Fruit fly (Drosophila melanogaster) whole organism, wandering third instar larva: ENCODE results near the gene Nubp1.

Experiments used
- Abd-B ChIP-seq: fragments of >200 bp; optimal IDR thresholded peaks from 2 replicates; lab custom pipeline; 2017; ENCODE audit warnings: missing biosample characterization, missing genetic modification characterization
- CG32264 ChIP-seq: fragments of 200-800 bp; sonication (Bioruptor generic); optimal IDR thresholded peaks from 2 replicates; lab custom pipeline; 2016; ENCODE audit warnings: missing biosample characterization, missing genetic modification characterization
- CG9705 ChIP-seq: fragments of 200-800 bp; sonication (Bioruptor generic); optimal IDR thresholded peaks from 2 replicates; lab custom pipeline; 2018; ENCODE audit warnings: missing biosample characterization, mild to moderate bottlenecking, missing genetic modification characterization
- CrebA ChIP-seq: fragments of 200-800 bp; sonication (Bioruptor generic); optimal IDR thresholded peaks from 2 replicates; lab custom pipeline; 2016; ENCODE audit warnings: missing biosample characterization, mild to moderate bottlenecking, missing genetic modification characterization, borderline replicate concordance
- Dfd ChIP-seq: fragments of >200 bp; optimal IDR thresholded peaks from 2 replicates; lab custom pipeline; 2017; ENCODE audit warnings: missing biosample characterization, missing genetic modification characterization
- Dif ChIP-seq: fragments of 200-275, 200-300 bp; sonication (Bioruptor generic); optimal IDR thresholded peaks from 2 replicates; lab custom pipeline; 2018; ENCODE audit warnings: missing biosample characterization, missing genetic modification characterization; ENCODE audit not compliant: partially characterized antibody
- GATAd ChIP-seq: sonication (Bioruptor generic); optimal IDR thresholded peaks from 2 replicates; lab custom pipeline; 2016; ENCODE audit warnings: missing biosample characterization, missing genetic modification characterization
- HLH106 ChIP-seq: fragments of 200-800 bp; optimal IDR thresholded peaks from 3 replicates; lab custom pipeline; 2019; ENCODE audit warnings: missing biosample characterization, mild to moderate bottlenecking, missing genetic modification characterization, moderate library complexity
- Hnf4 ChIP-seq: fragments of 200-800 bp; sonication (Bioruptor generic); optimal IDR thresholded peaks from 2 replicates; lab custom pipeline; 2016; ENCODE audit warnings: missing biosample characterization, mild to moderate bottlenecking, missing genetic modification characterization
- Hr78 ChIP-seq: fragments of >200 bp; optimal IDR thresholded peaks from 2 replicates; lab custom pipeline; 2017; ENCODE audit warnings: missing biosample characterization, missing genetic modification characterization
- Hr83 ChIP-seq: fragments of 200-300 bp; sonication (Bioruptor generic); optimal IDR thresholded peaks from 2 replicates; lab custom pipeline; 2016; ENCODE audit warnings: missing biosample characterization, mild to moderate bottlenecking, missing genetic modification characterization, moderate library complexity; ENCODE audit not compliant: poor library complexity, severe bottlenecking
- Jra ChIP-seq: sonication (Bioruptor generic); optimal IDR thresholded peaks from 2 replicates; lab custom pipeline; 2016; ENCODE audit warnings: missing biosample characterization, missing genetic modification characterization
- Mio ChIP-seq: sonication (Bioruptor generic); optimal IDR thresholded peaks from 2 replicates; lab custom pipeline; 2016; ENCODE audit warnings: missing biosample characterization, missing genetic modification characterization
- Myc ChIP-seq: fragments of >200 bp; optimal IDR thresholded peaks from 2 replicates; lab custom pipeline; 2017
- N ChIP-seq: fragments of >200 bp; optimal IDR thresholded peaks from 2 replicates; lab custom pipeline; 2018; ENCODE audit warnings: missing biosample characterization, missing external identifiers, missing genetic modification characterization
- OdsH ChIP-seq: fragments of 200-800 bp; sonication (Bioruptor generic); optimal IDR thresholded peaks from 2 replicates; lab custom pipeline; 2016; ENCODE audit warnings: missing biosample characterization, mild to moderate bottlenecking, missing genetic modification characterization
- Rel ChIP-seq, 2 experiments: fragments of 200-800 bp; sonication (Bioruptor generic) in 1 of 2; optimal IDR thresholded peaks; 2 replicates in 1 of 2; 3 replicates in 1 of 2; lab custom pipeline; 2016 to 2019; ENCODE audit warnings: mild to moderate bottlenecking in 2 of 2, missing biosample characterization in 2 of 2, missing genetic modification characterization in 2 of 2, moderate library complexity in 1 of 2
- Sp1 ChIP-seq: fragments of 200-800 bp; sonication (Bioruptor generic); optimal IDR thresholded peaks from 3 replicates; lab custom pipeline; 2019; ENCODE audit warnings: missing biosample characterization, mild to moderate bottlenecking, missing genetic modification characterization, moderate library complexity
- Vsx2 ChIP-seq: fragments of 200-300, 225-300 bp; sonication (Bioruptor generic); optimal IDR thresholded peaks from 2 replicates; lab custom pipeline; 2018; ENCODE audit warnings: missing biosample characterization, missing genetic modification characterization; ENCODE audit not compliant: partially characterized antibody
- br ChIP-seq: fragments of 200-800 bp; sonication (Bioruptor generic); optimal IDR thresholded peaks from 2 replicates; lab custom pipeline; 2016; ENCODE audit warnings: missing biosample characterization, missing genetic modification characterization
- brk ChIP-seq: fragments of 200-800 bp; sonication (Bioruptor generic); optimal IDR thresholded peaks from 2 replicates; lab custom pipeline; 2016; ENCODE audit warnings: missing biosample characterization, mild to moderate bottlenecking, missing genetic modification characterization
- dl ChIP-seq, 2 experiments: fragments of 175-275, 200-275 bp in 1 of 2; fragments of 200-275 bp in 1 of 2; sonication (Bioruptor generic); optimal IDR thresholded peaks; lab custom pipeline; 2018; ENCODE audit warnings: mild to moderate bottlenecking in 2 of 2, missing biosample characterization in 2 of 2, missing genetic modification characterization in 2 of 2, moderate library complexity in 2 of 2; ENCODE audit not compliant: partially characterized antibody in 2 of 2, insufficient read depth in 1 of 2
- dmrt93B ChIP-seq: fragments of 200-800 bp; sonication (Bioruptor generic); optimal IDR thresholded peaks from 2 replicates; lab custom pipeline; 2018; ENCODE audit warnings: missing biosample characterization, mild to moderate bottlenecking, missing genetic modification characterization
- dsf ChIP-seq: sonication (Bioruptor generic); optimal IDR thresholded peaks from 2 replicates; lab custom pipeline; 2016; ENCODE audit warnings: missing biosample characterization, missing genetic modification characterization, borderline replicate concordance
- ey ChIP-seq: fragments of 200-800 bp; sonication (Bioruptor generic); optimal IDR thresholded peaks from 2 replicates; lab custom pipeline; 2016; ENCODE audit warnings: missing biosample characterization, missing genetic modification characterization
- foxo ChIP-seq, 2 experiments: fragments of 200-800 bp; sonication (Bioruptor generic); optimal IDR thresholded peaks; 2 replicates in 1 of 2; 3 replicates in 1 of 2; lab custom pipeline; 2016 to 2017; ENCODE audit warnings: missing biosample characterization in 2 of 2, missing genetic modification characterization in 2 of 2
- fru ChIP-seq: fragments of 200-800 bp; sonication (Bioruptor generic); optimal IDR thresholded peaks from 3 replicates; lab custom pipeline; 2016; ENCODE audit warnings: missing biosample characterization, mild to moderate bottlenecking, missing genetic modification characterization
- h ChIP-seq: fragments of 200-800 bp; sonication (Bioruptor generic); optimal IDR thresholded peaks from 3 replicates; lab custom pipeline; 2016; ENCODE audit warnings: missing biosample characterization, mild to moderate bottlenecking, missing genetic modification characterization
- jim ChIP-seq: fragments of 175-275, 200-325 bp; sonication (Bioruptor generic); optimal IDR thresholded peaks from 2 replicates; lab custom pipeline; 2016; ENCODE audit warnings: missing biosample characterization, mild to moderate bottlenecking, missing genetic modification characterization
- lola ChIP-seq: fragments of >200 bp; optimal IDR thresholded peaks from 2 replicates; lab custom pipeline; 2017; ENCODE audit warnings: missing biosample characterization, missing genetic modification characterization
- pan ChIP-seq: fragments of >200 bp; optimal IDR thresholded peaks from 2 replicates; lab custom pipeline; 2017
- psq ChIP-seq: fragments of 200-800 bp; sonication (Bioruptor generic); optimal IDR thresholded peaks from 3 replicates; lab custom pipeline; 2017; ENCODE audit warnings: missing biosample characterization, mild to moderate bottlenecking, missing genetic modification characterization, moderate library complexity
- rgr ChIP-seq: fragments of 200-800 bp; sonication (Bioruptor generic); optimal IDR thresholded peaks from 3 replicates; lab custom pipeline; 2016; ENCODE audit warnings: missing biosample characterization, mild to moderate bottlenecking, missing genetic modification characterization
- sage ChIP-seq: fragments of 200-800 bp; sonication (Bioruptor generic); optimal IDR thresholded peaks from 2 replicates; lab custom pipeline; 2016; ENCODE audit warnings: missing biosample characterization, mild to moderate bottlenecking, missing genetic modification characterization
- sv ChIP-seq: fragments of 200-800 bp; sonication (Bioruptor generic); optimal IDR thresholded peaks from 3 replicates; lab custom pipeline; 2016; ENCODE audit warnings: missing biosample characterization, missing genetic modification characterization
- tai ChIP-seq: sonication (Bioruptor generic); optimal IDR thresholded peaks from 2 replicates; lab custom pipeline; 2016; ENCODE audit warnings: missing biosample characterization, missing genetic modification characterization
- usp ChIP-seq: fragments of >200 bp; optimal IDR thresholded peaks from 2 replicates; lab custom pipeline; 2017; ENCODE audit warnings: missing biosample characterization, missing genetic modification characterization
- woc ChIP-seq: sonication (Bioruptor generic); optimal IDR thresholded peaks from 2 replicates; lab custom pipeline; 2016; ENCODE audit warnings: missing biosample characterization, mild to moderate bottlenecking, missing genetic modification characterization

The Nubp1 gene

dm6 chr2L:16715133-16715833, 17.1 kb upstream of the Nubp1 start:
- TF ChIP-seq rgr (GFP tag; lab: Kevin White, UChicago): no peak
- no peak for TF ChIP-seq h (GFP tag; lab: Kevin White, UChicago)
- no peak for TF ChIP-seq sv (GFP tag; lab: Kevin White, UChicago)
- TF ChIP-seq Myc (lab: Kevin White, UChicago): no peak
- no peak for TF ChIP-seq ey
- no peak for TF ChIP-seq woc
- no peak for TF ChIP-seq Mio
- TF ChIP-seq pan (lab: Kevin White, UChicago): no peak
- TF ChIP-seq brk: no peak
- no peak for TF ChIP-seq Rel (GFP tag; optimal IDR thresholded peaks at IDR 0.05; lab: Kevin White, UChicago)
- no peak for TF ChIP-seq Rel (tag; optimal IDR thresholded peaks at IDR 0.05; lab: Kevin White, UChicago)
- no peak for TF ChIP-seq Abd-B (GFP tag; lab: Kevin White, UChicago)
- TF ChIP-seq GATAd: no peak
- TF ChIP-seq OdsH: no peak
- no peak for TF ChIP-seq HLH106 (tag; lab: Kevin White, UChicago)
- TF ChIP-seq fru (GFP tag; lab: Kevin White, UChicago): no peak

DNA sequence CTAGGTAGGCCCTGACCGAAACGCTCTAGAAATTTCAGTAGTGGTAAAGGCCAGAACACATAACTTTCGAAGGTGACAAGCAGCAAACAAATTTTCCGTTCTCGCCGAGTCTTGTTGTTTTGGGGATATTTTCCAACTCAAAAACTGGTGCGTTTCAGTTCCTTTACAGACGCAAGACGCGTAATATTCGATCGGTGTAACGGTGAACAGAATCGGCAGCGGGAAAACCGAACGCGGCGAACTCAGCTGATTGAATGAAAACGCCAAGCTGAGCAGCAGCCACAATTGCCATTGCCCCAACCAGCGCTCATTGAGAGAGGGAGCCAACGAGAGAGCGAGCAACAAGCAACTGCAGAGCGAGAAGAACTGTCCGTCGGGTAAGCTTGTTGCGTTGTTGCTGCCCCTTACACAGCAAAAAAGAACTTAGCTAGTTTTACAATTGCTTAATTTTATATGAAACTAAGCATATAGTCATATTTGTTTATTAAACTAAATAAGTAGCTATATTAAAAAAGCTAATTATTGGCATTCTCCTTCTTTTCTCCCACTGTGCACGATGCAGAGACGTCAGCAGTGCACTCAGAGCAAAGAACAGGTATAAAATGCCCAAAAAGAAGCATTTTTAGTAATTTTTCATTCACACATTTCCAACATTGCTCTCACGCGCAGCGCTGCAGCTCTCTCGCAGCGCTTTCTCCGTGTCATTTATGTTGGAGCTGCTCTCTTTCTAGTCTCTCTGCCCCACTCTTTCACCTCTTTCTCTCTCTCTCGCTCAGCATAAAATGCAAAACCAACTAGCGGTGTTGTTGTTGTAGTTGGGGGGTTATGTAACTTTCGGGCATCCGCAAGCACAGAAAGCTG, 16.3 kb upstream of the Nubp1 start, which contains the start of the genes Cyt-c-d and CG31808:
Cyt-c-d (plus strand) TSS at position 51 of the 861 bp plus-strand sequence.
CG31808 (minus strand) TSS at position 355 of the 861 bp plus-strand sequence.
- peak; percentile 52 to 85 for TF ChIP-seq dl (GFP tag; optimal IDR thresholded peaks at IDR 0.05; lab: Kevin White, UChicago; ENCODE audit: insufficient read depth in 1 of 2, partially characterized antibody in 2 of 2)
- peak; percentile 71 for TF ChIP-seq dsf (GFP tag; lab: Kevin White, UChicago)
- peak; percentile 94 for TF ChIP-seq Sp1 (GFP tag; lab: Kevin White, UChicago)
- peak; percentile 92 for TF ChIP-seq brk
- peak; percentile 91 for TF ChIP-seq psq
- peak; percentile 96 for TF ChIP-seq sv (GFP tag; lab: Kevin White, UChicago)
- peak; percentile 78 for TF ChIP-seq CG9705 (GFP tag; lab: Kevin White, UChicago)
- peak; percentile 95 for TF ChIP-seq HLH106 (tag; lab: Kevin White, UChicago)
- TF ChIP-seq Hr78: no peak
- peak; percentile 92 for TF ChIP-seq woc
- no peak for TF ChIP-seq usp (GFP tag; lab: Kevin White, UChicago)
- TF ChIP-seq Vsx2: no peak
- TF ChIP-seq CG32264 (GFP tag; lab: Kevin White, UChicago): peak; percentile 81
- peak; percentile 97 for TF ChIP-seq h (GFP tag; lab: Kevin White, UChicago)
- TF ChIP-seq jim (GFP tag; lab: Kevin White, UChicago): no peak
- TF ChIP-seq Jra (GFP tag; lab: Kevin White, UChicago): peak; percentile 89
- TF ChIP-seq Hnf4 (GFP tag; lab: Kevin White, UChicago): peak; percentile 93
- TF ChIP-seq rgr (GFP tag; lab: Kevin White, UChicago): peak; percentile 94
- TF ChIP-seq OdsH: peak; percentile 95
- TF ChIP-seq dmrt93B (GFP tag; lab: Kevin White, UChicago): peak; percentile 88
- peak; percentile 95 for TF ChIP-seq br (GFP tag; lab: Kevin White, UChicago)
- peak; percentile 75 for TF ChIP-seq CrebA (GFP tag; lab: Kevin White, UChicago)
- TF ChIP-seq Dfd: no peak
- peak; percentile 11 to 95 for TF ChIP-seq foxo (GFP tag; optimal IDR thresholded peaks at IDR 0.05; lab: Kevin White, UChicago)
- TF ChIP-seq Hr83 (GFP tag; lab: Kevin White, UChicago): peak; percentile 11
- peak; percentile 93 for TF ChIP-seq Dif (GFP tag; lab: Kevin White, UChicago)
- peak; percentile 85 for TF ChIP-seq Rel (GFP tag; optimal IDR thresholded peaks at IDR 0.05; lab: Kevin White, UChicago)
- TF ChIP-seq Rel (tag; optimal IDR thresholded peaks at IDR 0.05; lab: Kevin White, UChicago): peak; percentile 64
- TF ChIP-seq GATAd: peak; percentile 24
- TF ChIP-seq ey: peak; percentile 95
- no peak for TF ChIP-seq Mio
- no peak for TF ChIP-seq Abd-B (GFP tag; lab: Kevin White, UChicago)
- peak; percentile 95 for TF ChIP-seq sage
- TF ChIP-seq pan (lab: Kevin White, UChicago): no peak
- TF ChIP-seq tai: peak; percentile 87
- no peak for TF ChIP-seq lola (GFP tag; lab: Kevin White, UChicago)
- TF ChIP-seq fru (GFP tag; lab: Kevin White, UChicago): peak; percentile 96
- TF ChIP-seq N (GFP tag; lab: Kevin White, UChicago): no peak
- TF ChIP-seq Myc (lab: Kevin White, UChicago): no peak
